Fruit fly (Drosophila melanogaster): ENCODE measurements around the gene CG32982.

Gene CG32982

DNA sequence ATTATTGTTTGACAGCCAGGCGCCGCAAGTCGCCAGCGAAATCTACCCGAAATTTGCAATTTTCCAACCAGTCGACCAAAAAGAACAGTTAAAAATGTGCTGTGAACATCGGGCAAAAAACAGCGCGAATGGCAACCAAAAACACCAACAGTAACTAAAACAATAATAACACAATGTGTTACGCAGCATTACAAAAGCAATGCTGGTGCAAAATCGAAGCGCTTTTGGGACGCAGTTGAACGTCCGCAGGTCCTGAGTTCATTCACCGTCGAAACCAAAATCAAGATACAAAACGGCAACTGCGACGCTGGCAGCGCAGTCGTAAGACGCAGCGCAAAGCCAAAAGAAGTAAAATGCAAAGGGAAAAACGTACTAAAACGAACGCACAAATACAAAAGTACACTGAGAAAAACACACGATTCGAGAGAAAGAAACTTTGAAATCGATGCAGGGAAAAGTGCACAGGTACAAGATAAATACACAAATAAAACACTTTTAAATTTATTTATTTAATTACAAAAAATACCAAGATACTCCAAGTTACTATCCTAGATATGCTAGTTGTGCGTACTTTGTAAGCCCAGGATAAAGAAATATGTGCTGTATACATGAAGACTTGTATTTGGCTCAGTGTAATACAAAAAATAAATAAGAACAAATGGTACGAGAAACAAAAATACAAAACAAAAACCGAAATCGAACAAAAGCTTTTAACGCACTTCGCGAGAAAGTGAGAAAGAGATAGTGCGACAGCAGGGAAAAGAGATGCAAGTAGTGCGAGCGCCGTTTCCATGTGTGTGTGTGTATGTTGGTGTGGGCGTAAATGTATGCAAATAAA is 85.5 kb downstream of the CG32982 start (continued):
- TF ChIP-seq sage (GFP tag; optimal IDR thresholded peaks at IDR 0.05) = peak; percentile 91

Measured in whole organism, wandering third instar larva.